Fruit fly (Drosophila melanogaster) whole organism, embryonic: ENCODE data around the gene CG14342.

ENCODE experiments used
- Asciz ChIP-seq: fragments of 200-800 bp; sonication (Bioruptor generic); optimal IDR thresholded peaks from 2 replicates; lab custom pipeline; 2017; ENCODE audit warnings: missing biosample characterization, mild to moderate bottlenecking, missing genetic modification characterization, missing genetic modification reagents
- Atf-2 ChIP-seq: fragments of 200-800 bp; sonication (Bioruptor generic); optimal IDR thresholded peaks from 2 replicates; lab custom pipeline; 2016; ENCODE audit warnings: missing biosample characterization, missing genetic modification characterization
- CG10147 ChIP-seq: fragments of 200-800 bp; sonication (Bioruptor generic); optimal IDR thresholded peaks from 2 replicates; lab custom pipeline; 2019; ENCODE audit warnings: missing biosample characterization, mild to moderate bottlenecking, missing genetic modification characterization, moderate library complexity
- CG10366 ChIP-seq: fragments of 200-800 bp; sonication (Bioruptor generic); IDR thresholded peaks from 2 replicates; pipeline ENCODE4 v1.3.6; 2022; ENCODE audit warnings: missing biosample characterization, missing genetic modification characterization
- CG11093 ChIP-seq: fragments of 200-800 bp; sonication (Bioruptor generic); IDR thresholded peaks from 3 replicates; pipeline ENCODE4 v1.3.6; 2022; ENCODE audit warnings: missing biosample characterization, missing genetic modification characterization
- CG14710 ChIP-seq: fragments of 200-800 bp; sonication (Bioruptor generic); optimal IDR thresholded peaks from 3 replicates; lab custom pipeline; 2019; ENCODE audit warnings: missing biosample characterization, mild to moderate bottlenecking, missing genetic modification characterization, moderate library complexity
- CG15479 ChIP-seq: fragments of 200-800 bp; sonication (Bioruptor generic); optimal IDR thresholded peaks from 3 replicates; lab custom pipeline; 2019; ENCODE audit warnings: missing biosample characterization, mild to moderate bottlenecking, missing genetic modification characterization, moderate library complexity
- CG1602 ChIP-seq: fragments of 200-800 bp; sonication (Bioruptor generic); optimal IDR thresholded peaks from 3 replicates; lab custom pipeline; 2016; ENCODE audit warnings: missing biosample characterization, missing genetic modification characterization
- CG3065 ChIP-seq: fragments of 200-800 bp; sonication (Bioruptor generic); optimal IDR thresholded peaks from 2 replicates; lab custom pipeline; 2016; ENCODE audit warnings: missing biosample characterization, missing genetic modification characterization
- CG31365 ChIP-seq: fragments of 200-800 bp; sonication (Bioruptor generic); optimal IDR thresholded peaks from 2 replicates; lab custom pipeline; 2018; ENCODE audit warnings: missing biosample characterization, mild to moderate bottlenecking, missing genetic modification characterization
- CG31441 ChIP-seq: fragments of 200-800 bp; sonication (Bioruptor generic); IDR thresholded peaks from 2 replicates; pipeline ENCODE4 v1.3.6; 2022; ENCODE audit warnings: missing biosample characterization, missing genetic modification characterization
- CG34224 ChIP-seq: fragments of 200-800 bp; sonication (Bioruptor generic); IDR thresholded peaks from 3 replicates; pipeline ENCODE4 v1.3.6; 2022; ENCODE audit warnings: missing biosample characterization, missing genetic modification characterization; ENCODE audit not compliant: partially characterized antibody
- CG3847 ChIP-seq: fragments of 200-800 bp; sonication (Bioruptor generic); IDR thresholded peaks from 2 replicates; pipeline ENCODE4 v1.3.6; 2022; ENCODE audit warnings: missing biosample characterization, missing genetic modification characterization
- CG42726 ChIP-seq: fragments of 200-800 bp; sonication (Bioruptor generic); IDR thresholded peaks from 2 replicates; pipeline ENCODE4 v1.3.6; 2022; ENCODE audit warnings: missing biosample characterization, missing genetic modification characterization; ENCODE audit not compliant: partially characterized antibody
- CG6254 ChIP-seq: fragments of 200-800 bp; sonication (Bioruptor generic); optimal IDR thresholded peaks from 3 replicates; lab custom pipeline; 2017; ENCODE audit warnings: mild to moderate bottlenecking, missing biosample characterization, missing genetic modification reagents, missing genetic modification characterization
- CG6272 ChIP-seq: fragments of 200-800 bp; sonication (Bioruptor generic); IDR thresholded peaks from 2 replicates; pipeline ENCODE4 v1.3.6; 2022; ENCODE audit warnings: missing biosample characterization, missing genetic modification characterization
- CG6854 ChIP-seq: fragments of 200-800 bp; sonication (Bioruptor generic); optimal IDR thresholded peaks from 3 replicates; lab custom pipeline; 2017; ENCODE audit warnings: missing biosample characterization, mild to moderate bottlenecking, missing genetic modification characterization
- CG8089 ChIP-seq: fragments of 200-800 bp; sonication (Bioruptor generic); optimal IDR thresholded peaks from 3 replicates; lab custom pipeline; 2016; ENCODE audit warnings: missing biosample characterization, missing genetic modification characterization
- CG8765 ChIP-seq: fragments of 200-800 bp; sonication (Bioruptor generic); IDR thresholded peaks from 2 replicates; pipeline ENCODE4 v1.3.6; 2022; ENCODE audit warnings: missing biosample characterization, missing genetic modification characterization
- CG9215 ChIP-seq: fragments of 200-800 bp; sonication (Bioruptor generic); IDR thresholded peaks from 2 replicates; pipeline ENCODE4 v1.3.6; 2022; ENCODE audit warnings: missing biosample characterization, missing genetic modification characterization
- CG9609 ChIP-seq: fragments of 200-800 bp; sonication (Bioruptor generic); optimal IDR thresholded peaks from 3 replicates; lab custom pipeline; 2016; ENCODE audit warnings: missing biosample characterization, missing genetic modification characterization
- CG9797 ChIP-seq: fragments of 200-800 bp; sonication (Bioruptor generic); optimal IDR thresholded peaks from 3 replicates; lab custom pipeline; 2018; ENCODE audit warnings: missing biosample characterization, mild to moderate bottlenecking, missing genetic modification characterization
- CrebB ChIP-seq: fragments of 200-800 bp; sonication (Bioruptor generic); optimal IDR thresholded peaks from 3 replicates; lab custom pipeline; 2018; ENCODE audit warnings: missing biosample characterization, mild to moderate bottlenecking, missing genetic modification characterization
- HLH54F ChIP-seq: fragments of 200-800 bp; sonication (Bioruptor generic); optimal IDR thresholded peaks from 3 replicates; lab custom pipeline; 2016; ENCODE audit warnings: missing biosample characterization, missing genetic modification characterization
- Hand ChIP-seq: fragments of 200-800 bp; sonication (Bioruptor generic); optimal IDR thresholded peaks from 2 replicates; lab custom pipeline; 2017; ENCODE audit warnings: mild to moderate bottlenecking, missing biosample characterization, missing genetic modification reagents, missing genetic modification characterization
- Opbp ChIP-seq: fragments of 200-800 bp; sonication (Bioruptor generic); IDR thresholded peaks from 3 replicates; pipeline ENCODE4 v1.3.6; 2022; ENCODE audit warnings: missing biosample characterization, missing genetic modification characterization; ENCODE audit not compliant: partially characterized antibody
- Ptx1 ChIP-seq: fragments of 200-800 bp; sonication (Bioruptor generic); IDR thresholded peaks from 2 replicates; pipeline ENCODE4 v1.3.6; 2022; ENCODE audit warnings: missing biosample characterization, missing genetic modification characterization
- Stat92E ChIP-seq, 3 experiments: fragments of >200 bp in 2 of 3; fragments of 200-800 bp in 1 of 3; sonication (Bioruptor generic) in 1 of 3; optimal IDR thresholded peaks; 2 replicates each; lab custom pipeline; 2017 to 2019; ENCODE audit warnings: missing biosample characterization in 3 of 3, missing genetic modification characterization in 3 of 3, mild to moderate bottlenecking in 1 of 3, moderate library complexity in 1 of 3
- ase ChIP-seq: fragments of 200-800 bp; sonication (Bioruptor generic); IDR thresholded peaks from 3 replicates; pipeline ENCODE4 v1.3.6; 2022; ENCODE audit warnings: missing biosample characterization, missing genetic modification characterization
- ash1 ChIP-seq: fragments of 200-800 bp; sonication (Bioruptor generic); optimal IDR thresholded peaks from 2 replicates; lab custom pipeline; 2018; ENCODE audit warnings: missing biosample characterization, mild to moderate bottlenecking, missing genetic modification characterization
- bbx ChIP-seq: fragments of 200-800 bp; sonication (Bioruptor generic); IDR thresholded peaks from 2 replicates; pipeline ENCODE4 v1.3.6; 2022; ENCODE audit warnings: missing biosample characterization, missing genetic modification characterization; ENCODE audit not compliant: partially characterized antibody
- cad ChIP-seq: fragments of >200 bp; optimal IDR thresholded peaks from 2 replicates; lab custom pipeline; 2017; ENCODE audit warnings: missing biosample characterization, missing genetic modification characterization
- cg ChIP-seq: fragments of 200-800 bp; sonication (Bioruptor generic); optimal IDR thresholded peaks from 3 replicates; lab custom pipeline; 2019; ENCODE audit warnings: missing biosample characterization, mild to moderate bottlenecking, missing genetic modification characterization, moderate library complexity
- chinmo ChIP-seq: fragments of 200-800 bp; sonication (Bioruptor generic); IDR thresholded peaks from 4 replicates; pipeline ENCODE4 v1.3.6; 2022; ENCODE audit warnings: missing biosample characterization, missing genetic modification characterization; ENCODE audit not compliant: partially characterized antibody
- ci ChIP-seq: fragments of 200-800 bp; sonication (Bioruptor generic); IDR thresholded peaks from 3 replicates; pipeline ENCODE4 v1.3.6; 2022; ENCODE audit warnings: missing biosample characterization, missing genetic modification characterization
- danr ChIP-seq: fragments of 200-800 bp; sonication (Bioruptor generic); IDR thresholded peaks from 2 replicates; pipeline ENCODE4 v1.3.6; 2022; ENCODE audit warnings: missing biosample characterization, missing genetic modification characterization
- fu2 ChIP-seq: fragments of 200-800 bp; sonication (Bioruptor generic); optimal IDR thresholded peaks from 2 replicates; lab custom pipeline; 2016; ENCODE audit warnings: missing biosample characterization, missing genetic modification characterization
- jing ChIP-seq: fragments of 200-800 bp; sonication (Bioruptor generic); optimal IDR thresholded peaks from 2 replicates; lab custom pipeline; 2018; ENCODE audit warnings: missing biosample characterization, mild to moderate bottlenecking, missing genetic modification characterization
- knrl ChIP-seq: fragments of 200-800 bp; sonication (Bioruptor generic); IDR thresholded peaks from 3 replicates; pipeline ENCODE4 v1.3.6; 2022; ENCODE audit warnings: missing biosample characterization, missing genetic modification characterization; ENCODE audit not compliant: partially characterized antibody
- mirr ChIP-seq: fragments of 200-800 bp; sonication (Bioruptor generic); optimal IDR thresholded peaks from 3 replicates; lab custom pipeline; 2018; ENCODE audit warnings: missing biosample characterization, mild to moderate bottlenecking, missing genetic modification characterization
- nerfin-1 ChIP-seq: fragments of 200-800 bp; sonication (Bioruptor generic); optimal IDR thresholded peaks from 3 replicates; lab custom pipeline; 2019; ENCODE audit warnings: missing biosample characterization, mild to moderate bottlenecking, missing genetic modification characterization, moderate library complexity
- nom ChIP-seq: fragments of 200-800 bp; sonication (Bioruptor generic); optimal IDR thresholded peaks from 2 replicates; lab custom pipeline; 2017; ENCODE audit warnings: missing biosample characterization, missing genetic modification characterization, mild to moderate bottlenecking, moderate library complexity, missing genetic modification reagents
- phol ChIP-seq: fragments of 200-800 bp; sonication (Bioruptor generic); optimal IDR thresholded peaks from 3 replicates; lab custom pipeline; 2018; ENCODE audit warnings: missing biosample characterization, mild to moderate bottlenecking, missing genetic modification characterization, moderate library complexity
- salm ChIP-seq: fragments of 200-800 bp; sonication (Bioruptor generic); optimal IDR thresholded peaks from 2 replicates; lab custom pipeline; 2018; ENCODE audit warnings: missing biosample characterization, mild to moderate bottlenecking, missing genetic modification characterization
- slp2 ChIP-seq: fragments of 200-800 bp; sonication (Bioruptor generic); optimal IDR thresholded peaks from 2 replicates; lab custom pipeline; 2016; ENCODE audit warnings: missing biosample characterization, missing genetic modification characterization
- tap ChIP-seq: fragments of 200-800 bp; optimal IDR thresholded peaks from 3 replicates; lab custom pipeline; 2019; ENCODE audit warnings: missing biosample characterization, mild to moderate bottlenecking, missing genetic modification characterization, moderate library complexity
- ttk ChIP-seq: fragments of 200-800 bp; sonication (Bioruptor generic); IDR thresholded peaks from 2 replicates; pipeline ENCODE4 v2.1.2; 2022; ENCODE audit warnings: missing biosample characterization, missing genetic modification characterization
- unpg ChIP-seq: fragments of 200-800 bp; sonication (Bioruptor generic); optimal IDR thresholded peaks from 3 replicates; lab custom pipeline; 2018; ENCODE audit warnings: missing biosample characterization, mild to moderate bottlenecking, missing genetic modification characterization, moderate library complexity
- wek ChIP-seq: fragments of 200-800 bp; sonication (Bioruptor generic); optimal IDR thresholded peaks from 3 replicates; lab custom pipeline; 2018; ENCODE audit warnings: missing biosample characterization, mild to moderate bottlenecking, missing genetic modification characterization, moderate library complexity

CG14342 gene

DNA sequence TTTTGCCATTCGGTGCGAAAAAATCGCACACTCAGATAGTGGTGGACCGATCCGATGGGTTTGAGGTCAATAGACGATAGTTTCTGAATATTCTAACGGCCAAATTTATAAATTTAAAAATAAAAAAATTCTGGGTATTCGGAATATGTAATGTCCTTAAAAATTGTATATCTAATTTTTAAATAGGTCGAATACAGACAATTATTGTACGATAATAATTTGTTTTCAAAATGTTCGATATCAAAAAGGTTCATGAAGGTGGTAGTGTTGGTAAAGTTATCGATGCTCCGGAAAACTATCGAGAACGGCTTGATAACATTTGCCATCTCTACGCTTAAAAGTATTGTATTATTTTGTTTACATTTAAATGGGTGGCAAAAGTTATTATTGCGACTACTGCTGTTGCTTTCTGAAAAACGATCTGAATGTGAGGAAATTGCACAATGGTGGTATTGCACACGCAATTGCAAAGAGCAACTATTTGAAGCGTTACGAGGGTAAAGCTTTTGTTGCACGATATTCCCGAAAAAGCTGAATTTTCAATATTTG, 34.1 kb upstream of the CG14342 start, which contains the start of the genes CG31922 and Plap (continued):
- TF ChIP-seq CG6854 (no peak), CG3847 (GFP tag; lab: Robert Waterston, UW) (peak; percentile 78), CG8089 (GFP tag; lab: Kevin White, UChicago) (no peak), Hand (no peak), Stat92E (GFP tag; optimal IDR thresholded peaks at IDR 0.05; lab: Kevin White, UChicago) (no peak), cg (GFP tag; lab: Kevin White, UChicago) (no peak), CG1602 (GFP tag; lab: Kevin White, UChicago) (peak; percentile 62), CG14710 (tag; lab: Kevin White, UChicago) (peak; percentile 86), Asciz (GFP tag; lab: Kevin White, UChicago) (no peak), CG9215 (GFP tag; lab: Robert Waterston, UW) (peak; percentile 78), slp2 (GFP tag; lab: Kevin White, UChicago) (peak; percentile 45), CrebB (peak; percentile 32), nerfin-1 (tag; lab: Kevin White, UChicago) (peak; percentile 64), tap (no peak), phol (peak; percentile 79), CG6254 (GFP tag; lab: Kevin White, UChicago) (no peak), CG10147 (peak; percentile 76), Atf-2 (GFP tag; lab: Kevin White, UChicago) (peak; percentile 32), ci (no peak), danr (peak; percentile 26; the same call in 1 of the 2 replicates), ase (GFP tag; lab: Robert Waterston, UW) (no peak), nom (no peak), mirr (no peak), wek (GFP tag; lab: Kevin White, UChicago) (no peak), cad (GFP tag; lab: Kevin White, UChicago) (no peak), ttk (GFP tag; lab: Robert Waterston, UW) (no peak), Ptx1 (peak; percentile 61; the same call in 1 of the 2 replicates), CG15479 (GFP tag; lab: Kevin White, UChicago) (no peak), ash1 (GFP tag; lab: Kevin White, UChicago) (no peak), CG31441 (GFP tag; lab: Robert Waterston, UW) (no peak; the same call in 1 of the 2 replicates), chinmo (GFP tag; lab: Robert Waterston, UW) (peak; percentile 75; the same call in 2 of the 4 replicates), CG31365 (tag; lab: Kevin White, UChicago) (no peak), bbx (GFP tag; lab: Robert Waterston, UW) (peak; percentile 83), HLH54F (GFP tag; lab: Kevin White, UChicago) (peak; percentile 75), unpg (GFP tag; lab: Kevin White, UChicago) (peak; percentile 61), salm (no peak), fu2 (GFP tag; lab: Kevin White, UChicago) (peak; percentile 27), knrl (GFP tag; lab: Robert Waterston, UW) (peak; percentile 95), CG8765 (GFP tag; lab: Robert Waterston, UW) (no peak), CG42726 (GFP tag; lab: Robert Waterston, UW) (no peak), CG9609 (GFP tag; lab: Kevin White, UChicago) (peak; percentile 27), CG6272 (GFP tag; lab: Robert Waterston, UW) (peak; percentile 70), CG9797 (GFP tag; lab: Kevin White, UChicago) (peak; percentile 14), CG11093 (GFP tag; lab: Robert Waterston, UW) (no peak), jing (no peak), Opbp (peak; percentile 74; the same call in 1 of the 3 replicates), CG3065 (GFP tag; lab: Kevin White, UChicago) (no peak), CG34224 (peak; percentile 89), CG10366 (GFP tag; lab: Robert Waterston, UW) (peak; percentile 38)
